Worm (Caenorhabditis elegans) whole organism, L4/young adult: Measurements from ENCODE around the gene fbxb-119.
"Not testable (repeated sequence)": the region's sequence is repeated elsewhere in the genome, so short reads cannot be mapped to it uniquely, and the experiment has no call there.

Experiments used
- W03F9.2 ChIP-seq: fragments of 150-350 bp; optimal IDR thresholded peaks from 2 replicates; lab custom pipeline; 2014; ENCODE audit warnings: missing biosample characterization, missing genetic modification characterization
- dao-5 ChIP-seq: sonication (generic microtip); optimal IDR thresholded peaks from 2 replicates; lab custom pipeline; 2016; ENCODE audit warnings: missing genotype, missing genetic modification characterization, moderate library complexity, missing compliant biosample characterization
- him-1 ChIP-seq: sonication (generic microtip); optimal IDR thresholded peaks from 2 replicates; lab custom pipeline; 2016; ENCODE audit warnings: missing genotype, missing genetic modification reagents, missing genetic modification characterization, missing compliant biosample characterization

DNA sequence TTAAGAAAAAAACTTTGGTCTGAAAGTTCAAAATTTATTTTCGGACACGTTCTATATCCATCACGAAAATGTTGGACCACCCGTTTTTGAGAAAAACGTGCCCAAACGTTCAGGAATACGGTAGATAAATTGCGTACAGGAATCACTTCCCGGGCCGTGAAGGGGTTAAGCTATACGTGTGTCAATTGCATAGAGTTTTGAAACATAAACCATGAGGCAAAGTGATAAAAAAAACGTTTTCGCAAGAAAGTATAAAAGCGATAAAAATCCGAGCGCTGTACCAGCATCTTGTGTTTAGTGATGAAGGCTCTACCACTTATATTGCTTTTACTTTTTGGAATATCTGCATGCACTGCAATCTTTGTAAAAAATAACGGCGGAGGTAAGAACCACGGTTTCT lies 16.0 kb upstream of the fbxb-119 start, which contains the start of gene Y51A2A.6:
- not testable (repeated sequence) for TF ChIP-seq dao-5 (tag; lab: Kevin White, UChicago); him-1 (tag; lab: Kevin White, UChicago); W03F9.2
